Fruit fly (Drosophila melanogaster) whole organism, embryonic: ENCODE measurements around the gene fru.

Experiments
- Ada2b ChIP-seq: fragments of 200-800 bp; sonication (Bioruptor generic); IDR thresholded peaks from 2 replicates; pipeline ENCODE4 v1.3.6; 2022; ENCODE audit warnings: missing biosample characterization, missing genetic modification characterization
- Asciz ChIP-seq: fragments of 200-800 bp; sonication (Bioruptor generic); optimal IDR thresholded peaks from 2 replicates; lab custom pipeline; 2017; ENCODE audit warnings: missing biosample characterization, mild to moderate bottlenecking, missing genetic modification characterization, missing genetic modification reagents
- Atf3 ChIP-seq: fragments of 200-800 bp; sonication (Bioruptor generic); optimal IDR thresholded peaks from 3 replicates; lab custom pipeline; 2016; ENCODE audit warnings: missing biosample characterization, missing genetic modification characterization
- Atf6 ChIP-seq: fragments of 200-800 bp; sonication (Bioruptor generic); IDR thresholded peaks from 2 replicates; pipeline ENCODE4 v1.3.6; 2022; ENCODE audit warnings: missing biosample characterization, missing genetic modification characterization
- BtbVII ChIP-seq: fragments of 200-800 bp; sonication (Bioruptor generic); optimal IDR thresholded peaks from 3 replicates; lab custom pipeline; 2017; ENCODE audit warnings: missing biosample characterization, mild to moderate bottlenecking, missing genetic modification characterization
- CG12155 ChIP-seq: fragments of 200-800 bp; sonication (Bioruptor generic); optimal IDR thresholded peaks from 3 replicates; lab custom pipeline; 2016; ENCODE audit warnings: missing biosample characterization, missing genetic modification characterization
- CG1233 ChIP-seq: fragments of 200-800 bp; sonication (Bioruptor generic); optimal IDR thresholded peaks from 4 replicates; lab custom pipeline; 2018; ENCODE audit warnings: missing biosample characterization, mild to moderate bottlenecking, missing genetic modification characterization
- CG15011 ChIP-seq: fragments of 200-800 bp; sonication (Bioruptor generic); optimal IDR thresholded peaks from 3 replicates; lab custom pipeline; 2018; ENCODE audit warnings: missing biosample characterization, mild to moderate bottlenecking, missing genetic modification characterization
- CG15514 ChIP-seq: fragments of 200-800 bp; sonication (Bioruptor generic); optimal IDR thresholded peaks from 3 replicates; lab custom pipeline; 2017; ENCODE audit warnings: missing biosample characterization, missing genetic modification characterization, mild to moderate bottlenecking, moderate library complexity, missing genetic modification reagents
- CG16779 ChIP-seq: fragments of 200-800 bp; sonication (Bioruptor generic); IDR thresholded peaks from 2 replicates; pipeline ENCODE4 v1.3.6; 2022; ENCODE audit warnings: missing biosample characterization, missing genetic modification characterization
- CG3281 ChIP-seq: fragments of 200-800 bp; sonication (Bioruptor generic); optimal IDR thresholded peaks from 3 replicates; lab custom pipeline; 2017; ENCODE audit warnings: missing biosample characterization, mild to moderate bottlenecking, missing genetic modification characterization
- CG4328 ChIP-seq: fragments of 200-800 bp; sonication (Bioruptor generic); optimal IDR thresholded peaks from 3 replicates; lab custom pipeline; 2017; ENCODE audit warnings: missing biosample characterization, missing genetic modification reagents, missing genetic modification characterization
- CG4820 ChIP-seq: fragments of 200-800 bp; sonication (Bioruptor generic); optimal IDR thresholded peaks from 3 replicates; lab custom pipeline; 2016; ENCODE audit warnings: missing biosample characterization, missing genetic modification characterization
- CG6272 ChIP-seq: fragments of 200-800 bp; sonication (Bioruptor generic); IDR thresholded peaks from 2 replicates; pipeline ENCODE4 v1.3.6; 2022; ENCODE audit warnings: missing biosample characterization, missing genetic modification characterization
- CG7556 ChIP-seq: fragments of 200-800 bp; sonication (Bioruptor generic); optimal IDR thresholded peaks from 2 replicates; lab custom pipeline; 2017; ENCODE audit warnings: missing biosample characterization, mild to moderate bottlenecking, missing genetic modification characterization
- Camta ChIP-seq: fragments of 200-800 bp; sonication (Bioruptor generic); optimal IDR thresholded peaks from 2 replicates; lab custom pipeline; 2016; ENCODE audit warnings: missing biosample characterization, missing genetic modification characterization
- Chrac-16 ChIP-seq: fragments of 200-800 bp; sonication (Bioruptor generic); optimal IDR thresholded peaks from 3 replicates; lab custom pipeline; 2016; ENCODE audit warnings: missing biosample characterization, missing genetic modification characterization
- D19A ChIP-seq: fragments of 200-800 bp; optimal IDR thresholded peaks from 3 replicates; lab custom pipeline; 2019; ENCODE audit warnings: missing biosample characterization, mild to moderate bottlenecking, missing genetic modification characterization, moderate library complexity
- Drgx ChIP-seq: fragments of 200-800 bp; sonication (Bioruptor generic); IDR thresholded peaks from 2 replicates; pipeline ENCODE4 v1.3.6; 2022; ENCODE audit warnings: missing biosample characterization, missing genetic modification characterization
- GATAe ChIP-seq: fragments of 200-800 bp; sonication (Bioruptor generic); conservative IDR thresholded peaks from 2 replicates; pipeline ENCODE4 v1.3.6; 2022; ENCODE audit warnings: missing biosample characterization, missing genetic modification characterization
- NC2α ChIP-seq: fragments of 200-800 bp; sonication (Bioruptor generic); optimal IDR thresholded peaks from 2 replicates; lab custom pipeline; 2016; ENCODE audit warnings: missing biosample characterization, missing genetic modification characterization
- NC2β ChIP-seq: fragments of 200-800 bp; sonication (Bioruptor generic); optimal IDR thresholded peaks from 2 replicates; lab custom pipeline; 2016; ENCODE audit warnings: missing biosample characterization, missing genetic modification characterization
- Nf-YA ChIP-seq: fragments of 200-800 bp; sonication (Bioruptor generic); IDR thresholded peaks from 2 replicates; pipeline ENCODE4 v1.3.6; 2022; ENCODE audit warnings: missing biosample characterization, missing genetic modification characterization
- Nf-YB ChIP-seq: fragments of 200-800 bp; sonication (Bioruptor generic); optimal IDR thresholded peaks from 3 replicates; lab custom pipeline; 2019; ENCODE audit warnings: missing biosample characterization, mild to moderate bottlenecking, missing genetic modification characterization, moderate library complexity
- Oli ChIP-seq: fragments of 200-800 bp; sonication (Bioruptor generic); optimal IDR thresholded peaks from 2 replicates; lab custom pipeline; 2018; ENCODE audit warnings: missing biosample characterization, mild to moderate bottlenecking, missing genetic modification characterization, moderate library complexity
- Sry-β ChIP-seq: fragments of 200-800 bp; sonication (Bioruptor generic); optimal IDR thresholded peaks from 2 replicates; lab custom pipeline; 2018; ENCODE audit warnings: missing biosample characterization, mild to moderate bottlenecking, missing genetic modification characterization, moderate library complexity
- Taf1 ChIP-seq: fragments of 200-800 bp; sonication (Bioruptor generic); IDR thresholded peaks from 2 replicates; pipeline ENCODE4 v1.3.6; 2022; ENCODE audit warnings: missing biosample characterization, missing genetic modification characterization
- Usf ChIP-seq: fragments of 200-800 bp; sonication (Bioruptor generic); optimal IDR thresholded peaks from 2 replicates; lab custom pipeline; 2017; ENCODE audit warnings: missing genotype, missing biosample characterization, missing genetic modification characterization
- bbx ChIP-seq: fragments of 200-800 bp; sonication (Bioruptor generic); IDR thresholded peaks from 2 replicates; pipeline ENCODE4 v1.3.6; 2022; ENCODE audit warnings: missing biosample characterization, missing genetic modification characterization; ENCODE audit not compliant: partially characterized antibody
- cas ChIP-seq: fragments of 200-800 bp; sonication (Bioruptor generic); IDR thresholded peaks from 2 replicates; pipeline ENCODE4 v1.3.6; 2022; ENCODE audit warnings: missing biosample characterization, missing genetic modification characterization
- chn ChIP-seq: fragments of 200-800 bp; sonication (Bioruptor generic); optimal IDR thresholded peaks from 2 replicates; lab custom pipeline; 2016; ENCODE audit warnings: missing biosample characterization, missing genetic modification characterization
- ci ChIP-seq: fragments of 200-800 bp; sonication (Bioruptor generic); IDR thresholded peaks from 3 replicates; pipeline ENCODE4 v1.3.6; 2022; ENCODE audit warnings: missing biosample characterization, missing genetic modification characterization
- crol ChIP-seq: fragments of 200-800 bp; sonication (Bioruptor generic); IDR thresholded peaks from 2 replicates; pipeline ENCODE4 v1.3.6; 2022; ENCODE audit warnings: missing biosample characterization, missing genetic modification characterization
- cwo ChIP-seq: fragments of 200-800 bp; sonication (Bioruptor generic); optimal IDR thresholded peaks from 3 replicates; lab custom pipeline; 2017; ENCODE audit warnings: missing biosample characterization, missing genetic modification characterization, mild to moderate bottlenecking, moderate library complexity, missing genetic modification reagents
- disco-r ChIP-seq: fragments of 200-800 bp; sonication (Bioruptor generic); optimal IDR thresholded peaks from 2 replicates; lab custom pipeline; 2016; ENCODE audit warnings: missing biosample characterization, missing genetic modification characterization
- gem ChIP-seq: fragments of 200-800 bp; sonication (Bioruptor generic); optimal IDR thresholded peaks from 2 replicates; lab custom pipeline; 2019; ENCODE audit warnings: missing biosample characterization, mild to moderate bottlenecking, missing genetic modification characterization, moderate library complexity
- gro ChIP-seq: fragments of 200-800 bp; sonication (Bioruptor generic); optimal IDR thresholded peaks from 2 replicates; lab custom pipeline; 2016; ENCODE audit warnings: missing biosample characterization, missing genetic modification characterization
- ham ChIP-seq: fragments of 200-800 bp; sonication (Bioruptor generic); IDR thresholded peaks from 2 replicates; pipeline ENCODE4 v1.3.6; 2022; ENCODE audit warnings: missing biosample characterization, missing genetic modification characterization
- hkb ChIP-seq, 2 experiments: fragments of 200-800 bp in 1 of 2; fragments of >200 bp in 1 of 2; sonication (Bioruptor generic) in 1 of 2; IDR thresholded peaks in 1 of 2; optimal IDR thresholded peaks in 1 of 2; 2 replicates each; pipeline versions ENCODE4 v1.3.6 to Lab custom; 2017 to 2022; ENCODE audit warnings: missing biosample characterization in 1 of 2, missing genetic modification characterization in 1 of 2
- inv ChIP-seq: fragments of 200-800 bp; sonication (Bioruptor generic); IDR thresholded peaks from 2 replicates; pipeline ENCODE4 v1.3.6; 2022; ENCODE audit warnings: missing biosample characterization, missing genetic modification characterization; ENCODE audit not compliant: partially characterized antibody
- kay ChIP-seq: fragments of 200-800 bp; sonication (Bioruptor generic); optimal IDR thresholded peaks from 2 replicates; lab custom pipeline; 2016; ENCODE audit warnings: missing biosample characterization, missing genetic modification characterization
- lmd ChIP-seq: fragments of 200-800 bp; sonication (Bioruptor generic); IDR thresholded peaks from 2 replicates; pipeline ENCODE4 v1.3.6; 2022; ENCODE audit warnings: missing biosample characterization, missing genetic modification characterization
- lola ChIP-seq, 3 experiments: fragments of >200 bp in 2 of 3; fragments of 200-800 bp in 1 of 3; sonication (Bioruptor generic) in 1 of 3; optimal IDR thresholded peaks; 2 replicates each; lab custom pipeline; 2017 to 2019; ENCODE audit warnings: missing biosample characterization in 3 of 3, missing genetic modification characterization in 3 of 3, mild to moderate bottlenecking in 1 of 3, moderate library complexity in 1 of 3
- shn ChIP-seq: fragments of 200-800 bp; sonication (Bioruptor generic); optimal IDR thresholded peaks from 3 replicates; lab custom pipeline; 2016; ENCODE audit warnings: missing biosample characterization, missing genetic modification characterization
- so ChIP-seq: fragments of 200-800 bp; sonication (Bioruptor generic); IDR thresholded peaks from 3 replicates; pipeline ENCODE4 v1.3.6; 2022; ENCODE audit warnings: missing biosample characterization, missing genetic modification characterization
- sug ChIP-seq: fragments of 200-800 bp; optimal IDR thresholded peaks from 2 replicates; lab custom pipeline; 2019; ENCODE audit warnings: missing biosample characterization, mild to moderate bottlenecking, missing genetic modification characterization, moderate library complexity
- trh ChIP-seq: fragments of 200-800 bp; sonication (Bioruptor generic); optimal IDR thresholded peaks from 2 replicates; lab custom pipeline; 2016; ENCODE audit warnings: missing biosample characterization, missing genetic modification characterization
- twi ChIP-seq: fragments of 200-800 bp; optimal IDR thresholded peaks from 2 replicates; lab custom pipeline; 2019; ENCODE audit warnings: missing biosample characterization, mild to moderate bottlenecking, missing genetic modification characterization, moderate library complexity
- zf30C ChIP-seq: fragments of 200-800 bp; sonication (Bioruptor generic); optimal IDR thresholded peaks from 3 replicates; lab custom pipeline; 2018; ENCODE audit warnings: missing biosample characterization, mild to moderate bottlenecking, missing genetic modification characterization

fru gene

dm6 chr3R:18448059-18448979 lies 97.1 kb downstream of the fru start (continued):
- peak; percentile 67 for TF ChIP-seq Usf (GFP tag; lab: Kevin White, UChicago)
- TF ChIP-seq CG15514 (GFP tag; lab: Kevin White, UChicago) = no peak
- no peak for TF ChIP-seq CG1233 (GFP tag; lab: Kevin White, UChicago)
- no peak; the same call in 1 of the 2 replicates for TF ChIP-seq CG6272
- no peak for TF ChIP-seq Asciz (GFP tag; lab: Kevin White, UChicago)
- TF ChIP-seq sug = no peak
- no peak for TF ChIP-seq cas (GFP tag; lab: Robert Waterston, UW)
- TF ChIP-seq CG4820 (GFP tag; lab: Kevin White, UChicago) = no peak
- TF ChIP-seq cwo (GFP tag; lab: Kevin White, UChicago) = peak; percentile 24
- no peak for TF ChIP-seq ham (GFP tag; lab: Robert Waterston, UW)
- TF ChIP-seq Camta = no peak
- TF ChIP-seq chn (GFP tag; lab: Kevin White, UChicago) = no peak
- no peak for TF ChIP-seq zf30C (GFP tag; lab: Kevin White, UChicago)
- no peak for TF ChIP-seq Oli (tag; lab: Kevin White, UChicago)
- no peak for TF ChIP-seq NC2β (GFP tag; lab: Kevin White, UChicago)
- TF ChIP-seq CG4328 (GFP tag; lab: Kevin White, UChicago) = no peak
- TF ChIP-seq GATAe = no peak
- peak; percentile 60; the same call in 1 of the 2 replicates for TF ChIP-seq Drgx
- TF ChIP-seq disco-r (GFP tag; lab: Kevin White, UChicago) = no peak
- TF ChIP-seq CG12155 (GFP tag; lab: Kevin White, UChicago) = peak; percentile 59
- TF ChIP-seq trh (GFP tag; lab: Kevin White, UChicago) = no peak
- no peak for TF ChIP-seq inv (GFP tag; lab: Robert Waterston, UW)
- TF ChIP-seq Atf6 (GFP tag; lab: Robert Waterston, UW) = no peak
- peak; percentile 51 for TF ChIP-seq gro (GFP tag; lab: Kevin White, UChicago)
- no peak; the same call in 1 of the 2 replicates for TF ChIP-seq lmd (GFP tag; lab: Robert Waterston, UW)
- no peak for TF ChIP-seq Atf3 (GFP tag; lab: Kevin White, UChicago)
- no peak for TF ChIP-seq bbx (GFP tag; lab: Robert Waterston, UW)
- TF ChIP-seq Taf1 (GFP tag; lab: Robert Waterston, UW) = 0 out of 2 replicates have a peak, but pooled peaks have one; percentile 36
- no peak for TF ChIP-seq Nf-YA (GFP tag; lab: Robert Waterston, UW)
- no peak for TF ChIP-seq Nf-YB (GFP tag; lab: Kevin White, UChicago)
- TF ChIP-seq lola (GFP tag; optimal IDR thresholded peaks at IDR 0.05; lab: Kevin White, UChicago) = no peak
- no peak for TF ChIP-seq NC2α (GFP tag; lab: Kevin White, UChicago)
- peak; percentile 7 for TF ChIP-seq CG7556 (GFP tag; lab: Kevin White, UChicago)
- TF ChIP-seq BtbVII (GFP tag; lab: Kevin White, UChicago) = peak; percentile 30
- no peak for TF ChIP-seq Sry-β (GFP tag; lab: Kevin White, UChicago)
- no peak for TF ChIP-seq hkb (optimal IDR thresholded peaks at IDR 0.05; lab: Kevin White, UChicago)
- no peak for TF ChIP-seq hkb (GFP tag; IDR thresholded peaks at IDR 0.05; lab: Robert Waterston, UW)
- peak; percentile 52 for TF ChIP-seq gem (tag; lab: Kevin White, UChicago)
- TF ChIP-seq so = no peak
- TF ChIP-seq Chrac-16 (GFP tag; lab: Kevin White, UChicago) = no peak
- peak; percentile 65 for TF ChIP-seq CG3281
- peak; percentile 13 for TF ChIP-seq shn (GFP tag; lab: Kevin White, UChicago)
- no peak for TF ChIP-seq kay (GFP tag; lab: Kevin White, UChicago)
- no peak for TF ChIP-seq ci (GFP tag; lab: Robert Waterston, UW)
- no peak for TF ChIP-seq Ada2b
- peak; percentile 7 for TF ChIP-seq CG15011 (GFP tag; lab: Kevin White, UChicago)
- no peak for TF ChIP-seq twi (tag; lab: Kevin White, UChicago)
- TF ChIP-seq crol (GFP tag; lab: Robert Waterston, UW) = peak; percentile 33; the same call in 1 of the 2 replicates
- no peak for TF ChIP-seq D19A (tag; lab: Kevin White, UChicago)
- TF ChIP-seq CG16779 (GFP tag; lab: Robert Waterston, UW) = no peak
